Worm (Caenorhabditis elegans) whole organism, young adult: ENCODE results near the gene col-126.

Source experiments
- F33H1.4 ChIP-seq: fragments of 200-800 bp; sonication (Bioruptor generic); IDR thresholded peaks from 2 replicates; pipeline ENCODE4 v1.3.6; 2022; ENCODE audit warnings: missing genetic modification reagents, missing genetic modification characterization, missing compliant biosample characterization
- F55B11.4 ChIP-seq: sonication (generic microtip); optimal IDR thresholded peaks from 2 replicates; lab custom pipeline; 2016; ENCODE audit warnings: missing compliant biosample characterization, missing genetic modification characterization, borderline replicate concordance; ENCODE audit not compliant: insufficient read depth
- F57A8.1 ChIP-seq: fragments of 200-800 bp; sonication (Bioruptor generic); optimal IDR thresholded peaks from 2 replicates; lab custom pipeline; 2018; ENCODE audit warnings: mild to moderate bottlenecking, missing genetic modification characterization, moderate library complexity, missing compliant biosample characterization
- F57C9.4 ChIP-seq: sonication (generic microtip); optimal IDR thresholded peaks from 2 replicates; lab custom pipeline; 2017; ENCODE audit warnings: mild to moderate bottlenecking, missing genetic modification characterization, missing compliant biosample characterization
- Y53F4B.3 ChIP-seq: fragments of 200-800 bp; sonication (Bioruptor generic); IDR thresholded peaks from 2 replicates; pipeline ENCODE4 v1.3.6; 2022; ENCODE audit warnings: missing genetic modification reagents, missing genetic modification characterization, missing compliant biosample characterization
- Y53G8AR.9 ChIP-seq: fragments of 200-800 bp; sonication (Bioruptor generic); conservative IDR thresholded peaks from 2 replicates; pipeline ENCODE4 v1.3.6; 2022; ENCODE audit warnings: missing genetic modification reagents, missing genetic modification characterization, missing compliant biosample characterization
- aptf-3 ChIP-seq: fragments of 200-800 bp; sonication (Bioruptor generic); IDR thresholded peaks from 2 replicates; pipeline ENCODE4 v1.3.6; 2022; ENCODE audit warnings: missing genetic modification characterization, missing compliant biosample characterization
- atf-7 ChIP-seq: sonication (generic microtip); optimal IDR thresholded peaks from 2 replicates; lab custom pipeline; 2017; ENCODE audit warnings: mild to moderate bottlenecking, missing genetic modification characterization, missing compliant biosample characterization
- athp-1 ChIP-seq: sonication (generic microtip); optimal IDR thresholded peaks from 2 replicates; lab custom pipeline; 2017; ENCODE audit warnings: mild to moderate bottlenecking, missing genetic modification characterization, missing compliant biosample characterization
- bed-2 ChIP-seq: fragments of 200-800 bp; sonication (Bioruptor generic); IDR thresholded peaks from 2 replicates; pipeline ENCODE4 v1.3.6; 2022; ENCODE audit warnings: missing genetic modification reagents, missing genetic modification characterization, missing compliant biosample characterization
- cebp-1 ChIP-seq, 2 experiments: fragments of 200-800 bp in 1 of 2; sonication (Bioruptor generic) in 1 of 2; sonication (generic microtip) in 1 of 2; IDR thresholded peaks in 1 of 2; optimal IDR thresholded peaks in 1 of 2; 2 replicates each; pipeline versions ENCODE4 v1.3.6 to Lab custom; 2017 to 2022; ENCODE audit warnings: missing compliant biosample characterization in 2 of 2, missing genetic modification characterization in 2 of 2, mild to moderate bottlenecking in 1 of 2, missing genetic modification reagents in 1 of 2, moderate library complexity in 1 of 2
- ceh-100 ChIP-seq: fragments of 200-800 bp; sonication (Bioruptor generic); IDR thresholded peaks from 2 replicates; pipeline ENCODE4 v1.3.6; 2022; ENCODE audit warnings: missing genetic modification reagents, missing genetic modification characterization, missing compliant biosample characterization
- ceh-27 ChIP-seq: fragments of 200-800 bp; sonication (Bioruptor generic); optimal IDR thresholded peaks from 2 replicates; lab custom pipeline; 2018; ENCODE audit warnings: mild to moderate bottlenecking, missing genetic modification characterization, moderate library complexity, missing compliant biosample characterization
- ceh-40 ChIP-seq: fragments of 200-800 bp; sonication (Bioruptor generic); IDR thresholded peaks from 2 replicates; pipeline ENCODE4 v1.3.6; 2022; ENCODE audit warnings: missing genetic modification characterization, missing compliant biosample characterization
- ceh-58 ChIP-seq: fragments of 200-800 bp; sonication (Bioruptor generic); IDR thresholded peaks from 2 replicates; pipeline ENCODE4 v1.3.6; 2022; ENCODE audit warnings: missing genetic modification characterization, missing compliant biosample characterization
- ceh-91 ChIP-seq: fragments of 200-800 bp; sonication (Bioruptor generic); IDR thresholded peaks from 2 replicates; pipeline ENCODE4 v1.3.6; 2022; ENCODE audit warnings: missing genetic modification reagents, missing genetic modification characterization, missing compliant biosample characterization
- die-1 ChIP-seq: sonication (generic microtip); optimal IDR thresholded peaks from 2 replicates; lab custom pipeline; 2016; ENCODE audit warnings: missing genotype, mild to moderate bottlenecking, missing genetic modification characterization, missing compliant biosample characterization
- egl-18 ChIP-seq: fragments of 200-800 bp; sonication (Bioruptor generic); IDR thresholded peaks from 2 replicates; pipeline ENCODE4 v1.3.6; 2022; ENCODE audit warnings: missing genetic modification reagents, missing genetic modification characterization, missing compliant biosample characterization
- egrh-3 ChIP-seq: fragments of 200-800 bp; sonication (Bioruptor generic); IDR thresholded peaks from 2 replicates; pipeline ENCODE4 v1.3.6; 2022; ENCODE audit warnings: missing genetic modification reagents, missing genetic modification characterization, missing compliant biosample characterization
- fkh-3 ChIP-seq: sonication (generic microtip); optimal IDR thresholded peaks from 2 replicates; lab custom pipeline; 2016; ENCODE audit warnings: mild to moderate bottlenecking, missing genetic modification characterization, missing compliant biosample characterization
- hmg-1.2 ChIP-seq: fragments of 200-800 bp; sonication (Bioruptor generic); IDR thresholded peaks from 2 replicates; pipeline ENCODE4 v1.3.6; 2022; ENCODE audit warnings: missing genetic modification reagents, missing genetic modification characterization, missing compliant biosample characterization
- let-607 ChIP-seq, 2 experiments: fragments of 200-800 bp in 1 of 2; sonication (Bioruptor generic) in 1 of 2; sonication (generic microtip) in 1 of 2; optimal IDR thresholded peaks; 2 replicates each; lab custom pipeline; 2016 to 2018; ENCODE audit warnings: mild to moderate bottlenecking in 2 of 2, missing compliant biosample characterization in 2 of 2, missing genetic modification characterization in 2 of 2, moderate library complexity in 2 of 2, missing genotype in 1 of 2
- lin-26 ChIP-seq: fragments of 200-800 bp; sonication (Bioruptor generic); IDR thresholded peaks from 2 replicates; pipeline ENCODE4 v1.3.6; 2022; ENCODE audit warnings: missing genetic modification reagents, missing genetic modification characterization, missing compliant biosample characterization
- madf-10 ChIP-seq: sonication (generic microtip); optimal IDR thresholded peaks from 2 replicates; lab custom pipeline; 2016; ENCODE audit warnings: mild to moderate bottlenecking, missing genetic modification characterization, missing compliant biosample characterization
- madf-8 ChIP-seq: fragments of 200-800 bp; sonication (Bioruptor generic); conservative IDR thresholded peaks from 2 replicates; pipeline ENCODE4 v1.3.6; 2022; ENCODE audit warnings: missing genetic modification reagents, missing genetic modification characterization, missing compliant biosample characterization
- nfya-2 ChIP-seq: fragments of 200-800 bp; sonication (Bioruptor generic); IDR thresholded peaks from 2 replicates; pipeline ENCODE4 v1.3.6; 2022; ENCODE audit warnings: missing genetic modification reagents, missing genetic modification characterization, missing compliant biosample characterization
- nhr-179 ChIP-seq: sonication (generic microtip); optimal IDR thresholded peaks from 2 replicates; lab custom pipeline; 2016; ENCODE audit warnings: mild to moderate bottlenecking, missing genetic modification characterization, missing compliant biosample characterization
- rcor-1 ChIP-seq: fragments of 200-800 bp; sonication (Bioruptor generic); IDR thresholded peaks from 2 replicates; pipeline ENCODE4 v1.3.6; 2022; ENCODE audit warnings: missing genetic modification reagents, missing genetic modification characterization, missing compliant biosample characterization
- repo-1 ChIP-seq: sonication (generic microtip); optimal IDR thresholded peaks from 2 replicates; lab custom pipeline; 2017; ENCODE audit warnings: mild to moderate bottlenecking, missing genetic modification characterization, missing compliant biosample characterization
- snpc-1.1 ChIP-seq: sonication (generic microtip); optimal IDR thresholded peaks from 2 replicates; lab custom pipeline; 2017; ENCODE audit warnings: missing genetic modification characterization, mild to moderate bottlenecking, missing compliant biosample characterization, antibody characterized with exemption, moderate library complexity, missing genotype, missing genetic modification reagents; ENCODE audit not compliant: insufficient read depth
- snpc-3.4 ChIP-seq: sonication (generic microtip); optimal IDR thresholded peaks from 2 replicates; lab custom pipeline; 2017; ENCODE audit warnings: missing genetic modification characterization, mild to moderate bottlenecking, missing compliant biosample characterization, antibody characterized with exemption, moderate library complexity, missing genotype, missing genetic modification reagents
- snpc-4 ChIP-seq, 5 experiments: fragments of 150-350 bp in 1 of 5; sonication (generic microtip) in 4 of 5; optimal IDR thresholded peaks; 2 replicates each; lab custom pipeline; 2014 to 2018; ENCODE audit warnings: missing genetic modification characterization in 5 of 5, missing biosample characterization in 3 of 5, antibody characterized with exemption in 2 of 5, mild to moderate bottlenecking in 2 of 5, missing compliant biosample characterization in 2 of 5, missing genotype in 2 of 5, moderate library complexity in 2 of 5, missing genetic modification reagents in 1 of 5
- ztf-18 ChIP-seq: sonication (generic microtip); optimal IDR thresholded peaks from 2 replicates; lab custom pipeline; 2016; ENCODE audit warnings: missing genotype, mild to moderate bottlenecking, missing genetic modification characterization, missing compliant biosample characterization
- ztf-28 ChIP-seq: fragments of 200-800 bp; sonication (Bioruptor generic); IDR thresholded peaks from 2 replicates; pipeline ENCODE4 v1.3.6; 2022; ENCODE audit warnings: missing genetic modification reagents, missing genetic modification characterization, missing compliant biosample characterization

col-126 gene

ce11 chrIV:11284102-11284531 is 20.9 kb downstream of the col-126 start (continued):
- TF ChIP-seq F55B11.4 (tag; lab: Kevin White, UChicago) (no peak), aptf-3 (GFP tag; lab: Robert Waterston, UW) (no peak), atf-7 (no peak), egrh-3 (GFP tag; lab: Robert Waterston, UW) (no peak), cebp-1 (GFP tag; IDR thresholded peaks at IDR 0.05; lab: Robert Waterston, UW) (0 out of 2 replicates have a peak, but pooled peaks have one; percentile 27), cebp-1 (tag; optimal IDR thresholded peaks at IDR 0.05; lab: Kevin White, UChicago) (no peak), snpc-4 (GFP tag; optimal IDR thresholded peaks at IDR 0.05; lab: Kevin White, UChicago) (no peak), snpc-4 (tag; optimal IDR thresholded peaks at IDR 0.05; lab: Kevin White, UChicago) (no peak), lin-26 (no peak), ceh-58 (GFP tag; lab: Robert Waterston, UW) (no peak), die-1 (tag; lab: Kevin White, UChicago) (no peak), ceh-40 (GFP tag; lab: Robert Waterston, UW) (no peak), ceh-91 (GFP tag; lab: Robert Waterston, UW) (no peak), F33H1.4 (no peak), Y53G8AR.9 (no peak), rcor-1 (GFP tag; lab: Robert Waterston, UW) (no peak), ztf-28 (GFP tag; lab: Robert Waterston, UW) (no peak), snpc-3.4 (tag; lab: Kevin White, UChicago) (no peak)

ce11 chrIV:11285239-11285638 is 22.0 kb downstream of the col-126 start:
- no peak for TF ChIP-seq hmg-1.2 (GFP tag; lab: Robert Waterston, UW)
- peak; percentile 51; the same call in 1 of the 2 replicates for TF ChIP-seq cebp-1 (GFP tag; IDR thresholded peaks at IDR 0.05; lab: Robert Waterston, UW)
- peak; percentile 69 for TF ChIP-seq cebp-1 (tag; optimal IDR thresholded peaks at IDR 0.05; lab: Kevin White, UChicago)
- TF ChIP-seq egl-18 (GFP tag; lab: Robert Waterston, UW), result no peak
- TF ChIP-seq repo-1, result no peak
- no peak for TF ChIP-seq ceh-27 (GFP tag; lab: Kevin White, UChicago)
- TF ChIP-seq ceh-100 (GFP tag; lab: Robert Waterston, UW), result no peak
- no peak for TF ChIP-seq snpc-1.1 (tag; lab: Kevin White, UChicago)

ce11 chrIV:11286112-11286511 is 22.9 kb downstream of the col-126 start:
- TF ChIP-seq ztf-28 (GFP tag; lab: Robert Waterston, UW), result no peak
- TF ChIP-seq nfya-2, result no peak
- TF ChIP-seq let-607 (tag; optimal IDR thresholded peaks at IDR 0.05; lab: Kevin White, UChicago), result no peak
- TF ChIP-seq ztf-18, result no peak
- no peak for TF ChIP-seq madf-8 (GFP tag; lab: Robert Waterston, UW)
- TF ChIP-seq Y53F4B.3, result no peak
- no peak for TF ChIP-seq fkh-3 (tag; lab: Kevin White, UChicago)
- TF ChIP-seq bed-2 (GFP tag; lab: Robert Waterston, UW), result no peak
- TF ChIP-seq lin-26, result no peak
- no peak for TF ChIP-seq F57C9.4 (tag; lab: Kevin White, UChicago)
- TF ChIP-seq madf-10 (tag; lab: Kevin White, UChicago), result no peak
- no peak for TF ChIP-seq F57A8.1 (GFP tag; lab: Kevin White, UChicago)
- TF ChIP-seq athp-1 (tag; lab: Kevin White, UChicago), result no peak
- TF ChIP-seq nhr-179 (tag; lab: Kevin White, UChicago), result no peak
